Worm (Caenorhabditis elegans) whole organism, L2 larva: Measurements from ENCODE around the gene clec-182.

Experiments used
- R02D3.7 ChIP-seq: fragments of 150-350 bp; optimal IDR thresholded peaks from 2 replicates; lab custom pipeline; 2014; ENCODE audit warnings: missing biosample characterization, missing genetic modification characterization
- gmeb-1 ChIP-seq: fragments of 150-350 bp; optimal IDR thresholded peaks from 2 replicates; lab custom pipeline; 2014; ENCODE audit warnings: missing biosample characterization, missing genetic modification characterization
- nhr-11 ChIP-seq: fragments of 150-350 bp; optimal IDR thresholded peaks from 2 replicates; lab custom pipeline; 2014; ENCODE audit warnings: missing biosample characterization, missing genetic modification characterization
- ztf-4 ChIP-seq: fragments of 150-350 bp; optimal IDR thresholded peaks from 2 replicates; lab custom pipeline; 2014; ENCODE audit warnings: missing biosample characterization, missing genetic modification characterization

ce11 chrIV:8815162-8815561 lies 17.0 kb upstream of the clec-182 start:
- no peak for TF ChIP-seq nhr-11 (tag; lab: Kevin White, UChicago)
- no peak for TF ChIP-seq ztf-4 (tag; lab: Kevin White, UChicago)
- TF ChIP-seq R02D3.7 (tag; lab: Kevin White, UChicago) = no peak
- TF ChIP-seq gmeb-1 (tag; lab: Kevin White, UChicago) = no peak
